Worm (Caenorhabditis elegans): Measurements from ENCODE around the gene pfd-2.
A peak's percentile ranks its signal among the peaks of the same experiment; 100 is the strongest.

Gene pfd-2

ce11 chrII:4341484-4341883 is 15.0 kb downstream of the pfd-2 start:
- TF ChIP-seq F33H1.4 (GFP tag; IDR thresholded peaks at IDR 0.05) (no peak), nfyb-1 (GFP tag; IDR thresholded peaks at IDR 0.05) (peak; percentile 90)

ce11 chrII:4344317-4344716 is 17.8 kb downstream of the pfd-2 start:
- TF ChIP-seq lin-35 (GFP tag; optimal IDR thresholded peaks at IDR 0.05) = no peak
- TF ChIP-seq zfh-2 (GFP tag; conservative IDR thresholded peaks at IDR 0.05) = peak; percentile 84

ce11 chrII:4350888-4351287 is 24.4 kb downstream of the pfd-2 start, which contains the start of gene H20J04.9:
TSS of gene H20J04.9 (plus strand) at chrII:4351188.
- TF ChIP-seq chd-7 (tag; optimal IDR thresholded peaks at IDR 0.05) (no peak), pbrm-1 (GFP tag; IDR thresholded peaks at IDR 0.05) (no peak), F10E7.11 (tag; optimal IDR thresholded peaks at IDR 0.05) (no peak), akir-1 (GFP tag; optimal IDR thresholded peaks at IDR 0.05) (no peak)

ce11 chrII:4355217-4355616 is 28.7 kb downstream of the pfd-2 start, which contains the start of the genes H20J04.7 and H20J04.1:
TSS of gene H20J04.7 (minus strand) at chrII:4355317.
TSS of gene H20J04.1 (plus strand) at chrII:4355613.
- no peak for TF ChIP-seq Y67H2A.10 (GFP tag; conservative IDR thresholded peaks at IDR 0.05)
- TF ChIP-seq madf-6 (GFP tag; IDR thresholded peaks at IDR 0.05) = no peak
- no peak for TF ChIP-seq nhr-179 (tag; optimal IDR thresholded peaks at IDR 0.05)
- no peak for TF ChIP-seq ZK185.1 (tag; optimal IDR thresholded peaks at IDR 0.05; ENCODE audit: poor library complexity, severe bottlenecking)
- no peak for TF ChIP-seq tbp1 (GFP tag; optimal IDR thresholded peaks at IDR 0.05)
- no peak for TF ChIP-seq nhr-80 (tag; optimal IDR thresholded peaks at IDR 0.05)
- TF ChIP-seq T26A5.8 (tag; optimal IDR thresholded peaks at IDR 0.05) = no peak
- no peak for TF ChIP-seq snpc-4 (GFP tag; optimal IDR thresholded peaks at IDR 0.05)
- no peak for TF ChIP-seq snpc-4 (tag; optimal IDR thresholded peaks at IDR 0.05)
- TF ChIP-seq hrde-1 (tag; optimal IDR thresholded peaks at IDR 0.05; ENCODE audit: borderline replicate concordance) = no peak
- no peak for TF ChIP-seq B0019.2 (GFP tag; conservative IDR thresholded peaks at IDR 0.05)
- TF ChIP-seq B0336.3 (GFP tag; IDR thresholded peaks at IDR 0.05) = no peak
- TF ChIP-seq ceh-58 (GFP tag; IDR thresholded peaks at IDR 0.05) = no peak
- TF ChIP-seq ztf-28 (GFP tag; IDR thresholded peaks at IDR 0.05) = no peak
- TF ChIP-seq let-526 (GFP tag; IDR thresholded peaks at IDR 0.05) = no peak
- no peak for TF ChIP-seq hlh-26 (GFP tag; conservative IDR thresholded peaks at IDR 0.05)
- TF ChIP-seq somi-1 (GFP tag; optimal IDR thresholded peaks at IDR 0.05) = no peak
- TF ChIP-seq K12H6.12 (tag; optimal IDR thresholded peaks at IDR 0.05) = no peak
- no peak for TF ChIP-seq F49E8.2 (tag; optimal IDR thresholded peaks at IDR 0.05; ENCODE audit: insufficient read depth)
- TF ChIP-seq let-607 (tag; optimal IDR thresholded peaks at IDR 0.05) = no peak

- TF ChIP-seq ztf-3 (GFP tag; optimal IDR thresholded peaks at IDR 0.05) (no peak), rcor-1 (GFP tag; IDR thresholded peaks at IDR 0.05) (no peak)
Observed at ce11 chrII:4358765-4359164, 32.2 kb downstream of the pfd-2 start, which contains the start of gene lat-2. TSS of gene lat-2 (plus strand) at chrII:4359065.

ce11 chrII:4359219-4359618 is 32.7 kb downstream of the pfd-2 start:
- TF ChIP-seq B0019.2 (GFP tag; conservative IDR thresholded peaks at IDR 0.05) (no peak), pbrm-1 (GFP tag; IDR thresholded peaks at IDR 0.05) (no peak), athp-1 (tag; optimal IDR thresholded peaks at IDR 0.05) (no peak), dox-1 (GFP tag; IDR thresholded peaks at IDR 0.05) (no peak), lag-1 (GFP tag; IDR thresholded peaks at IDR 0.05) (no peak), aptf-3 (GFP tag; IDR thresholded peaks at IDR 0.05) (no peak), mel-28 (tag; optimal IDR thresholded peaks at IDR 0.05; ENCODE audit: borderline replicate concordance) (no peak), madf-8 (GFP tag; conservative IDR thresholded peaks at IDR 0.05) (no peak), T07F8.4 (tag; optimal IDR thresholded peaks at IDR 0.05) (no peak), hmg-20 (GFP tag; IDR thresholded peaks at IDR 0.05) (no peak), K11D2.4 (GFP tag; IDR thresholded peaks at IDR 0.05) (no peak), F49E8.2 (tag; optimal IDR thresholded peaks at IDR 0.05; ENCODE audit: insufficient read depth) (no peak), snpc-3.4 (tag; optimal IDR thresholded peaks at IDR 0.05) (no peak), F22D6.2 (tag; optimal IDR thresholded peaks at IDR 0.05) (no peak)
